Fruit fly (Drosophila melanogaster) whole organism, embryonic: Measurements from ENCODE around the gene cac.

ENCODE experiments used
- Asciz ChIP-seq: fragments of 200-800 bp; sonication (Bioruptor generic); optimal IDR thresholded peaks from 2 replicates; lab custom pipeline; 2017; ENCODE audit warnings: missing biosample characterization, mild to moderate bottlenecking, missing genetic modification characterization, missing genetic modification reagents
- Bdp1 ChIP-seq: fragments of 200-800 bp; sonication (Bioruptor generic); optimal IDR thresholded peaks from 3 replicates; lab custom pipeline; 2016; ENCODE audit warnings: missing biosample characterization, missing genetic modification characterization
- CG10431 ChIP-seq: fragments of 200-800 bp; sonication (Bioruptor generic); optimal IDR thresholded peaks from 3 replicates; lab custom pipeline; 2018; ENCODE audit warnings: missing biosample characterization, mild to moderate bottlenecking, missing genetic modification characterization
- CG12219 ChIP-seq: fragments of 200-800 bp; sonication (Bioruptor generic); optimal IDR thresholded peaks from 3 replicates; lab custom pipeline; 2018; ENCODE audit warnings: missing biosample characterization, mild to moderate bottlenecking, missing genetic modification characterization
- CG12299 ChIP-seq: fragments of 200-800 bp; sonication (Bioruptor generic); optimal IDR thresholded peaks from 2 replicates; lab custom pipeline; 2018; ENCODE audit warnings: missing biosample characterization, mild to moderate bottlenecking, missing genetic modification characterization
- CG13424 ChIP-seq: fragments of 200-800 bp; sonication (Bioruptor generic); optimal IDR thresholded peaks from 2 replicates; lab custom pipeline; 2019; ENCODE audit warnings: missing biosample characterization, mild to moderate bottlenecking, missing genetic modification characterization, moderate library complexity
- CG13624 ChIP-seq: fragments of 200-800 bp; sonication (Bioruptor generic); optimal IDR thresholded peaks from 2 replicates; lab custom pipeline; 2016; ENCODE audit warnings: missing biosample characterization, missing genetic modification characterization
- CG14667 ChIP-seq: fragments of 200-800 bp; sonication (Bioruptor generic); IDR thresholded peaks from 2 replicates; pipeline ENCODE4 v1.3.6; 2022; ENCODE audit warnings: missing biosample characterization, missing genetic modification characterization
- CG15011 ChIP-seq: fragments of 200-800 bp; sonication (Bioruptor generic); optimal IDR thresholded peaks from 3 replicates; lab custom pipeline; 2018; ENCODE audit warnings: missing biosample characterization, mild to moderate bottlenecking, missing genetic modification characterization
- CG1529 ChIP-seq: fragments of 200-800 bp; sonication (Bioruptor generic); optimal IDR thresholded peaks from 3 replicates; lab custom pipeline; 2018; ENCODE audit warnings: missing biosample characterization, missing genetic modification characterization
- CG15479 ChIP-seq: fragments of 200-800 bp; sonication (Bioruptor generic); optimal IDR thresholded peaks from 3 replicates; lab custom pipeline; 2019; ENCODE audit warnings: missing biosample characterization, mild to moderate bottlenecking, missing genetic modification characterization, moderate library complexity
- CG16863 ChIP-seq: fragments of 200-800 bp; sonication (Bioruptor generic); optimal IDR thresholded peaks from 3 replicates; lab custom pipeline; 2016; ENCODE audit warnings: missing biosample characterization, missing genetic modification characterization
- CG1792 ChIP-seq: fragments of 200-800 bp; sonication (Bioruptor generic); optimal IDR thresholded peaks from 2 replicates; lab custom pipeline; 2016; ENCODE audit warnings: missing biosample characterization, missing genetic modification characterization
- CG18262 ChIP-seq: fragments of 200-800 bp; optimal IDR thresholded peaks from 3 replicates; lab custom pipeline; 2019; ENCODE audit warnings: missing biosample characterization, mild to moderate bottlenecking, missing genetic modification characterization, moderate library complexity
- CG1832 ChIP-seq: fragments of 200-800 bp; sonication (Bioruptor generic); optimal IDR thresholded peaks from 2 replicates; lab custom pipeline; 2017; ENCODE audit warnings: missing biosample characterization, mild to moderate bottlenecking, missing genetic modification characterization, inconsistent platforms
- CG2120 ChIP-seq: fragments of 200-800 bp; sonication (Bioruptor generic); optimal IDR thresholded peaks from 3 replicates; lab custom pipeline; 2016; ENCODE audit warnings: missing biosample characterization, missing genetic modification characterization
- CG2129 ChIP-seq: fragments of 200-800 bp; sonication (Bioruptor generic); IDR thresholded peaks from 2 replicates; pipeline ENCODE4 v1.3.6; 2022; ENCODE audit warnings: missing biosample characterization, missing genetic modification characterization; ENCODE audit not compliant: partially characterized antibody
- CG30403 ChIP-seq: fragments of 200-800 bp; sonication (Bioruptor generic); optimal IDR thresholded peaks from 3 replicates; lab custom pipeline; 2016; ENCODE audit warnings: missing biosample characterization, missing genetic modification characterization
- CG31365 ChIP-seq: fragments of 200-800 bp; sonication (Bioruptor generic); optimal IDR thresholded peaks from 2 replicates; lab custom pipeline; 2018; ENCODE audit warnings: missing biosample characterization, mild to moderate bottlenecking, missing genetic modification characterization
- CG3407 ChIP-seq: fragments of 200-800 bp; sonication (Bioruptor generic); optimal IDR thresholded peaks from 2 replicates; lab custom pipeline; 2018; ENCODE audit warnings: missing biosample characterization, mild to moderate bottlenecking, missing genetic modification characterization
- CG34224 ChIP-seq: fragments of 200-800 bp; sonication (Bioruptor generic); IDR thresholded peaks from 3 replicates; pipeline ENCODE4 v1.3.6; 2022; ENCODE audit warnings: missing biosample characterization, missing genetic modification characterization; ENCODE audit not compliant: partially characterized antibody
- CG42726 ChIP-seq: fragments of 200-800 bp; sonication (Bioruptor generic); IDR thresholded peaks from 2 replicates; pipeline ENCODE4 v1.3.6; 2022; ENCODE audit warnings: missing biosample characterization, missing genetic modification characterization; ENCODE audit not compliant: partially characterized antibody
- CG4854 ChIP-seq: fragments of 200-800 bp; sonication (Bioruptor generic); optimal IDR thresholded peaks from 2 replicates; lab custom pipeline; 2016; ENCODE audit warnings: missing biosample characterization, missing genetic modification characterization, inconsistent platforms
- CG5245 ChIP-seq: fragments of 200-800 bp; sonication (Bioruptor generic); optimal IDR thresholded peaks from 3 replicates; lab custom pipeline; 2016; ENCODE audit warnings: missing biosample characterization, missing genetic modification characterization
- CG5953 ChIP-seq: fragments of 200-800 bp; sonication (Bioruptor generic); IDR thresholded peaks from 2 replicates; pipeline ENCODE4 v1.3.6; 2022; ENCODE audit warnings: missing biosample characterization, missing genetic modification characterization
- CG6689 ChIP-seq: fragments of 200-800 bp; sonication (Bioruptor generic); IDR thresholded peaks from 2 replicates; pipeline ENCODE4 v1.3.6; 2022; ENCODE audit warnings: missing biosample characterization, missing genetic modification characterization
- CG7745 ChIP-seq: fragments of 200-800 bp; sonication (Bioruptor generic); optimal IDR thresholded peaks from 2 replicates; lab custom pipeline; 2018; ENCODE audit warnings: missing biosample characterization, mild to moderate bottlenecking, missing genetic modification characterization, moderate library complexity
- CG8089 ChIP-seq: fragments of 200-800 bp; sonication (Bioruptor generic); optimal IDR thresholded peaks from 3 replicates; lab custom pipeline; 2016; ENCODE audit warnings: missing biosample characterization, missing genetic modification characterization
- Dek ChIP-seq: fragments of 200-800 bp; sonication (Bioruptor generic); optimal IDR thresholded peaks from 3 replicates; lab custom pipeline; 2019; ENCODE audit warnings: missing biosample characterization, mild to moderate bottlenecking, missing genetic modification characterization, moderate library complexity
- E2f1 ChIP-seq: fragments of 200-800 bp; sonication (Bioruptor generic); IDR thresholded peaks from 2 replicates; pipeline ENCODE4 v1.3.6; 2022; ENCODE audit warnings: missing biosample characterization, missing genetic modification characterization
- Hmr ChIP-seq: fragments of 200-800 bp; sonication (Bioruptor generic); optimal IDR thresholded peaks from 3 replicates; lab custom pipeline; 2017; ENCODE audit warnings: mild to moderate bottlenecking, missing biosample characterization, missing genetic modification reagents, missing genetic modification characterization
- NfI ChIP-seq: fragments of 200-800 bp; sonication (Bioruptor generic); optimal IDR thresholded peaks from 3 replicates; lab custom pipeline; 2018; ENCODE audit warnings: missing biosample characterization, mild to moderate bottlenecking, missing genetic modification characterization, moderate library complexity
- PHDP ChIP-seq: fragments of 200-800 bp; sonication (Bioruptor generic); optimal IDR thresholded peaks from 3 replicates; lab custom pipeline; 2018; ENCODE audit warnings: missing biosample characterization, mild to moderate bottlenecking, missing genetic modification characterization, moderate library complexity
- Ravus ChIP-seq: fragments of 200-800 bp; sonication (Bioruptor generic); IDR thresholded peaks from 2 replicates; pipeline ENCODE4 v1.3.6; 2022; ENCODE audit warnings: missing biosample characterization, missing genetic modification characterization
- TFAM ChIP-seq: fragments of 200-800 bp; sonication (Bioruptor generic); optimal IDR thresholded peaks from 2 replicates; lab custom pipeline; 2017; ENCODE audit warnings: missing biosample characterization, missing genetic modification characterization, inconsistent platforms
- Taf1 ChIP-seq: fragments of 200-800 bp; sonication (Bioruptor generic); IDR thresholded peaks from 2 replicates; pipeline ENCODE4 v1.3.6; 2022; ENCODE audit warnings: missing biosample characterization, missing genetic modification characterization
- ap ChIP-seq: fragments of 200-800 bp; sonication (Bioruptor generic); IDR thresholded peaks from 2 replicates; pipeline ENCODE4 v1.3.6; 2022; ENCODE audit warnings: missing biosample characterization, missing genetic modification characterization
- cg ChIP-seq: fragments of 200-800 bp; sonication (Bioruptor generic); optimal IDR thresholded peaks from 3 replicates; lab custom pipeline; 2019; ENCODE audit warnings: missing biosample characterization, mild to moderate bottlenecking, missing genetic modification characterization, moderate library complexity
- en ChIP-seq: fragments of 200-800 bp; sonication (Bioruptor generic); optimal IDR thresholded peaks from 2 replicates; lab custom pipeline; 2016; ENCODE audit warnings: missing biosample characterization, missing genetic modification characterization
- eyg ChIP-seq: fragments of 200-800 bp; sonication (Bioruptor generic); optimal IDR thresholded peaks from 3 replicates; lab custom pipeline; 2016; ENCODE audit warnings: missing biosample characterization, missing genetic modification characterization
- fd96Cb ChIP-seq: fragments of 200-800 bp; sonication (Bioruptor generic); optimal IDR thresholded peaks from 2 replicates; lab custom pipeline; 2018; ENCODE audit warnings: missing biosample characterization, mild to moderate bottlenecking, missing genetic modification characterization, moderate library complexity
- fu2 ChIP-seq: fragments of 200-800 bp; sonication (Bioruptor generic); optimal IDR thresholded peaks from 2 replicates; lab custom pipeline; 2016; ENCODE audit warnings: missing biosample characterization, missing genetic modification characterization
- gem ChIP-seq: fragments of 200-800 bp; sonication (Bioruptor generic); optimal IDR thresholded peaks from 2 replicates; lab custom pipeline; 2019; ENCODE audit warnings: missing biosample characterization, mild to moderate bottlenecking, missing genetic modification characterization, moderate library complexity
- jumu ChIP-seq: fragments of 200-800 bp; sonication (Bioruptor generic); optimal IDR thresholded peaks from 3 replicates; lab custom pipeline; 2016; ENCODE audit warnings: missing biosample characterization, missing genetic modification characterization
- knrl ChIP-seq: fragments of 200-800 bp; sonication (Bioruptor generic); IDR thresholded peaks from 3 replicates; pipeline ENCODE4 v1.3.6; 2022; ENCODE audit warnings: missing biosample characterization, missing genetic modification characterization; ENCODE audit not compliant: partially characterized antibody
- pho ChIP-seq: fragments of 200-800 bp; sonication (Bioruptor generic); optimal IDR thresholded peaks from 2 replicates; lab custom pipeline; 2016; ENCODE audit warnings: missing biosample characterization, missing genetic modification characterization
- pros ChIP-seq: fragments of 200-800 bp; sonication (Bioruptor generic); optimal IDR thresholded peaks from 3 replicates; lab custom pipeline; 2019; ENCODE audit warnings: missing biosample characterization, mild to moderate bottlenecking, missing genetic modification characterization, moderate library complexity
- salm ChIP-seq: fragments of 200-800 bp; sonication (Bioruptor generic); optimal IDR thresholded peaks from 2 replicates; lab custom pipeline; 2018; ENCODE audit warnings: missing biosample characterization, mild to moderate bottlenecking, missing genetic modification characterization
- tx ChIP-seq: fragments of 200-800 bp; sonication (Bioruptor generic); optimal IDR thresholded peaks from 2 replicates; lab custom pipeline; 2016; ENCODE audit warnings: missing biosample characterization, missing genetic modification characterization
- wdn ChIP-seq: fragments of 200-800 bp; sonication (Bioruptor generic); IDR thresholded peaks from 2 replicates; pipeline ENCODE4 v1.3.6; 2022; ENCODE audit warnings: missing biosample characterization, missing genetic modification characterization
- yki ChIP-seq: fragments of >200 bp; optimal IDR thresholded peaks from 3 replicates; lab custom pipeline; 2018

cac gene

DNA sequence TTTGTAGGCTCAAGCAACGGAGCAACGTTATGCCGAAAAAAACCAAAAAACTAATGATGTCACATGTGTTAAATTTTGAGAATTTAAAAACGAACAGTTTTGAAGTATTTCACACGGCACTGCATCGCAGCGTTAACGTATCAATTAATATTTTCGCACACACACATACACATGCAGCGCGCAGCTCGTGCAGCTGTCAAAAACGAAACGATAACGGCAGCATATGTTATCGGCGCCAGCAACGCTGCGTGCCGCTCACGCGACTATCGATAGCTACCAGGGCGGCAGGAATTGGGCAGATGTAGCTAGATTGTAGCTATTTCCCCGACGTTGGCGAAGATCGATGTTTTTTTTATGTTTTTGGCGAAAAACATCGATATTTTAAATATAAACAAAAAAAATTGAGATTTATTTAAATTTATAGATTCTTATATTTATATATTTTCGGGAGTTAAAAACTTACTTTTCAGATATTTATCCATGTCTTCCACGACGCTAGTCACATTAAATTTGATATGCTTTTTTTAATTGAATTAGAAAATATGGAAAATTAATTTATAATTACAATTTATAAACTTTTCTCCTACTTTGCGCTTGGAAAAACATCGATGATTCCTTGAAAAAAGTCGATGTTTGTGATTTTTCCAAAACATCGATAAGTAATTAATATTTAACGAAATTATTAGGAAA lies 44.1 kb upstream of the cac start, which contains the start of gene Usp7 (continued):
- no peak for TF ChIP-seq ap (GFP tag; lab: Robert Waterston, UW)
- TF ChIP-seq fd96Cb, result no peak
- TF ChIP-seq jumu, result no peak
- TF ChIP-seq CG14667 (GFP tag; lab: Robert Waterston, UW), result no peak
- TF ChIP-seq CG13424, result no peak
- TF ChIP-seq CG13624 (GFP tag; lab: Kevin White, UChicago), result peak; percentile 29
- TF ChIP-seq CG18262 (tag; lab: Kevin White, UChicago), result no peak
- TF ChIP-seq pho (GFP tag; lab: Kevin White, UChicago), result no peak
- no peak for TF ChIP-seq fu2
- no peak for TF ChIP-seq CG5953 (GFP tag; lab: Robert Waterston, UW)
- TF ChIP-seq CG3407 (GFP tag; lab: Kevin White, UChicago), result no peak
- TF ChIP-seq CG30403, result peak; percentile 20
- no peak for TF ChIP-seq CG1792 (GFP tag; lab: Kevin White, UChicago)
- no peak for TF ChIP-seq Asciz (GFP tag; lab: Kevin White, UChicago)
- TF ChIP-seq CG16863, result no peak
- TF ChIP-seq tx (GFP tag; lab: Kevin White, UChicago), result no peak
- TF ChIP-seq wdn (GFP tag; lab: Robert Waterston, UW), result no peak
- no peak for TF ChIP-seq CG4854 (GFP tag; lab: Kevin White, UChicago)
- no peak for TF ChIP-seq Taf1 (GFP tag; lab: Robert Waterston, UW)
- no peak for TF ChIP-seq en
- no peak for TF ChIP-seq CG8089 (GFP tag; lab: Kevin White, UChicago)
- peak; percentile 89 for TF ChIP-seq cg
- TF ChIP-seq CG12219 (GFP tag; lab: Kevin White, UChicago), result no peak
- TF ChIP-seq TFAM, result no peak
- TF ChIP-seq CG15479 (GFP tag; lab: Kevin White, UChicago), result no peak
- TF ChIP-seq knrl, result peak; percentile 96
- no peak for TF ChIP-seq eyg (GFP tag; lab: Kevin White, UChicago)
- TF ChIP-seq CG31365 (tag; lab: Kevin White, UChicago), result no peak
- TF ChIP-seq CG12299, result no peak
- TF ChIP-seq Bdp1 (GFP tag; lab: Kevin White, UChicago), result no peak
- TF ChIP-seq PHDP, result no peak
- TF ChIP-seq CG1529 (GFP tag; lab: Kevin White, UChicago), result no peak
- peak; percentile 96 for TF ChIP-seq CG42726
- no peak for TF ChIP-seq CG5245 (GFP tag; lab: Kevin White, UChicago)
- no peak for TF ChIP-seq CG1832 (GFP tag; lab: Kevin White, UChicago)
- no peak for TF ChIP-seq gem
- TF ChIP-seq CG10431, result no peak
- TF ChIP-seq CG7745 (tag; lab: Kevin White, UChicago), result no peak
- TF ChIP-seq E2f1 (GFP tag; lab: Robert Waterston, UW), result no peak
- no peak for TF ChIP-seq pros (GFP tag; lab: Kevin White, UChicago)
- TF ChIP-seq CG2120, result no peak
- TF ChIP-seq CG34224 (GFP tag; lab: Robert Waterston, UW), result peak; percentile 91
- no peak for TF ChIP-seq yki (lab: Kevin White, UChicago)
- TF ChIP-seq CG6689, result no peak
- no peak for TF ChIP-seq salm (tag; lab: Kevin White, UChicago)
- no peak for TF ChIP-seq Ravus
- TF ChIP-seq CG15011 (GFP tag; lab: Kevin White, UChicago), result no peak
- peak; percentile 83 for TF ChIP-seq CG2129 (GFP tag; lab: Robert Waterston, UW)
- no peak for TF ChIP-seq NfI (GFP tag; lab: Kevin White, UChicago)
- TF ChIP-seq Hmr (GFP tag; lab: Kevin White, UChicago), result no peak
- no peak for TF ChIP-seq Dek
